Worm (Caenorhabditis elegans): ENCODE data around the gene ptr-14.
A peak's percentile ranks its signal among the peaks of the same experiment; 100 is the strongest.

DNA sequence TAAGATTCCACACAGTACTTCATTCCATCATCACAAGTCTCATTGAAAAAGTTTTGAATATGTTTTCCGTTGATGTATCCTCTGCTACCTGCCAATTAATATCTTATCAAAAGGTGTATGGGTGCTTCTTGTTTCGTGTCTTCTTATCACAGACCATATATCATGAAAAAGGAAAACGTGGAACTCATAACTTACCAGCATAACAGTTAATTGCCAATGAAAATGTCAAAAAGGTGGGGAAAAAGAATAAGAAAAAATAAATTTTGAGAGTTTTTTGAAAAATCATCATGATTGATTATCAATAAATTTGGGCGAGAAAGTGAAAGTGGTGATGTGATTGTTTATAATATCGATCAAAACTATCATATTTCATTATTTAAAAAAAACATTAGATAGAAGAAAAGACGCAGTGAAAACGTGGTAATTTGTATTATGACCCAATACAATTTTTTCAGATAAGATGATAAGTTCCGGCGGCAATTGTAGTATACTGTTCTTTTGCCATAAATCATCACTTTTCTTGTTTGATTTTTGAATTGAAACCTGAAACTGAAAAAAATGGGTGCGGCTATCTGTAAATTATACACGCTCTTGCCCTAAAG is 15.8 kb downstream of the ptr-14 start, which contains the start of gene F56C4.4:
- TF ChIP-seq nhr-237 (tag; optimal IDR thresholded peaks at IDR 0.05) (no peak), nhr-76 (tag; optimal IDR thresholded peaks at IDR 0.05) (no peak), snpc-4 (tag; optimal IDR thresholded peaks at IDR 0.05) (no peak), unc-39 (tag; optimal IDR thresholded peaks at IDR 0.05) (no peak), sea-2 (GFP tag; optimal IDR thresholded peaks at IDR 0.05) (no peak), fkh-10 (GFP tag; optimal IDR thresholded peaks at IDR 0.05) (no peak), ceh-82 (tag; optimal IDR thresholded peaks at IDR 0.05) (no peak), elt-2 (tag; optimal IDR thresholded peaks at IDR 0.05) (peak; percentile 84), ztf-4 (tag; optimal IDR thresholded peaks at IDR 0.05) (no peak)

Data from whole organism, L3 larva.